Fruit fly (Drosophila melanogaster) whole organism, pupa: ENCODE data around the gene Nhe3.

Experiments
- CG10348 ChIP-seq: fragments of 200-800 bp; sonication (Bioruptor generic); IDR thresholded peaks from 2 replicates; pipeline ENCODE4 v1.3.6; 2022; ENCODE audit warnings: missing biosample characterization, missing genetic modification characterization
- CG12605 ChIP-seq: fragments of 200-800 bp; sonication (Bioruptor generic); IDR thresholded peaks from 2 replicates; pipeline ENCODE4 v1.3.6; 2022; ENCODE audit warnings: missing biosample characterization, missing genetic modification characterization
- CG15710 ChIP-seq: fragments of 200-800 bp; sonication (Bioruptor generic); optimal IDR thresholded peaks from 2 replicates; lab custom pipeline; 2018; ENCODE audit warnings: missing biosample characterization, mild to moderate bottlenecking, missing genetic modification characterization, moderate library complexity
- CG32121 ChIP-seq: fragments of 200-800 bp; sonication (Bioruptor generic); IDR thresholded peaks from 2 replicates; pipeline ENCODE4 v1.3.6; 2022; ENCODE audit warnings: missing biosample characterization, missing genetic modification characterization
- CG34367 ChIP-seq: fragments of 200-800 bp; sonication (Bioruptor generic); optimal IDR thresholded peaks from 2 replicates; lab custom pipeline; 2018; ENCODE audit warnings: missing biosample characterization, mild to moderate bottlenecking, missing genetic modification characterization
- CG4496 ChIP-seq: fragments of 200-800 bp; sonication (Bioruptor generic); IDR thresholded peaks from 3 replicates; pipeline ENCODE4 v1.3.6; 2022; ENCODE audit warnings: missing biosample characterization, missing genetic modification characterization
- CG9948 ChIP-seq: fragments of 200-800 bp; sonication (Bioruptor generic); optimal IDR thresholded peaks from 2 replicates; lab custom pipeline; 2018; ENCODE audit warnings: missing biosample characterization, mild to moderate bottlenecking, missing genetic modification characterization, moderate library complexity
- EcR ChIP-seq: fragments of 200-800 bp; sonication (Bioruptor generic); optimal IDR thresholded peaks from 3 replicates; lab custom pipeline; 2019; ENCODE audit warnings: missing biosample characterization, missing genetic modification characterization, mild to moderate bottlenecking, moderate library complexity, missing genetic modification reagents
- Ets98B ChIP-seq: fragments of 200-800 bp; sonication (Bioruptor generic); IDR thresholded peaks from 2 replicates; pipeline ENCODE4 v1.3.6; 2022; ENCODE audit warnings: missing biosample characterization, missing genetic modification characterization
- Pif1A ChIP-seq: fragments of 200-800 bp; sonication (Bioruptor generic); optimal IDR thresholded peaks from 3 replicates; lab custom pipeline; 2016; ENCODE audit warnings: missing biosample characterization, missing genetic modification characterization
- fd96Ca ChIP-seq: fragments of 200-800 bp; sonication (Bioruptor generic); IDR thresholded peaks from 3 replicates; pipeline ENCODE4 v1.3.6; 2022; ENCODE audit warnings: missing biosample characterization, missing genetic modification characterization
- gl ChIP-seq: fragments of 200-800 bp; sonication (Bioruptor generic); optimal IDR thresholded peaks from 2 replicates; lab custom pipeline; 2018; ENCODE audit warnings: missing biosample characterization, mild to moderate bottlenecking, missing genetic modification characterization
- rn ChIP-seq: fragments of 200-800 bp; sonication (Bioruptor generic); IDR thresholded peaks from 2 replicates; pipeline ENCODE4 v1.3.6; 2022; ENCODE audit warnings: missing biosample characterization, missing genetic modification characterization

DNA sequence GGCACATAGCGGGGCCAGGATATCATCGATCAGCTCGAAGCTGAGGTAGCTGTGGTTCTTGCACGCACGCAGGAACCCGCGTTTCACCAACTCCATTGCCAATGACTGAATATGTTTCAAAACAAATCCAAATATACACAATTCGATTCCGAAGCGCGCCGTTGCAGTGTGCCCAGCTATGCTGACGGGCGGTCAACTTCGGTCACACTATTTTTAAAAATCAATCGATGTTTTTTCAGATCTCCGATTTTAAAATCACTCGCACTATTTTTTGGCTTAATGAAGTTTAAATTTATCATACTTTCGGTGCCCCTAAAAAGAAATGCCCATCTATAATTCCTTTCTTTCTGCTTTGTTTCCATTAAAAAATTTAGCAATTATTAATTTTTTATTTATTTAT is 6.7 kb downstream of the Nhe3 start, which contains the start of gene Nse1:
- TF ChIP-seq CG15710 (no peak), CG10348 (GFP tag; lab: Robert Waterston, UW) (no peak), EcR (no peak), gl (tag; lab: Kevin White, UChicago) (no peak), CG4496 (GFP tag; lab: Robert Waterston, UW) (no peak), Pif1A (no peak), CG9948 (tag; lab: Kevin White, UChicago) (no peak), CG32121 (GFP tag; lab: Robert Waterston, UW) (no peak), fd96Ca (GFP tag; lab: Robert Waterston, UW) (no peak), rn (GFP tag; lab: Robert Waterston, UW) (no peak), CG34367 (tag; lab: Kevin White, UChicago) (no peak), CG12605 (GFP tag; lab: Robert Waterston, UW) (no peak), Ets98B (GFP tag; lab: Robert Waterston, UW) (no peak)
